Fruit fly (Drosophila melanogaster) whole organism, adult: ENCODE results near the gene CG17292.

Experiments
- CG14711 ChIP-seq: fragments of 200-800 bp; sonication (Bioruptor generic); optimal IDR thresholded peaks from 2 replicates; lab custom pipeline; 2018; ENCODE audit warnings: missing biosample characterization, mild to moderate bottlenecking, missing genetic modification characterization, moderate library complexity
- CG1620 ChIP-seq: fragments of 200-800 bp; sonication (Bioruptor generic); optimal IDR thresholded peaks from 2 replicates; lab custom pipeline; 2016; ENCODE audit warnings: missing biosample characterization, missing genetic modification characterization
- CG33017 ChIP-seq: fragments of 200-800 bp; sonication (Bioruptor generic); optimal IDR thresholded peaks from 2 replicates; lab custom pipeline; 2018; ENCODE audit warnings: missing biosample characterization, mild to moderate bottlenecking, missing genetic modification characterization, moderate library complexity
- CG5204 ChIP-seq: fragments of 200-800 bp; sonication (Bioruptor generic); optimal IDR thresholded peaks from 2 replicates; lab custom pipeline; 2016; ENCODE audit warnings: missing biosample characterization, missing genetic modification characterization
- CG7101 ChIP-seq: fragments of 200-800 bp; sonication (Bioruptor generic); optimal IDR thresholded peaks from 2 replicates; lab custom pipeline; 2018; ENCODE audit warnings: missing biosample characterization, mild to moderate bottlenecking, missing genetic modification characterization, moderate library complexity
- Crg-1 ChIP-seq: fragments of 200-800 bp; sonication (Bioruptor generic); optimal IDR thresholded peaks from 2 replicates; lab custom pipeline; 2016; ENCODE audit warnings: missing biosample characterization, missing genetic modification characterization
- Hr96 ChIP-seq: fragments of 200-800 bp; sonication (Bioruptor generic); optimal IDR thresholded peaks from 2 replicates; lab custom pipeline; 2016; ENCODE audit warnings: missing biosample characterization, missing genetic modification characterization
- Mnt ChIP-seq: fragments of 200-800 bp; sonication (Bioruptor generic); optimal IDR thresholded peaks from 2 replicates; lab custom pipeline; 2016; ENCODE audit warnings: missing biosample characterization, mild to moderate bottlenecking, missing genetic modification characterization
- bab1 ChIP-seq: fragments of 200-800 bp; sonication (Bioruptor generic); optimal IDR thresholded peaks from 3 replicates; lab custom pipeline; 2019; ENCODE audit warnings: missing biosample characterization, mild to moderate bottlenecking, missing genetic modification characterization, moderate library complexity
- cic ChIP-seq: fragments of 200-800 bp; sonication (Bioruptor generic); optimal IDR thresholded peaks from 2 replicates; lab custom pipeline; 2017; ENCODE audit warnings: missing biosample characterization, mild to moderate bottlenecking, missing genetic modification characterization, moderate library complexity
- cnc ChIP-seq, 2 experiments: fragments of >200 bp; optimal IDR thresholded peaks; 2 replicates each; lab custom pipeline; 2017
- kay ChIP-seq: fragments of 200-800 bp; sonication (Bioruptor generic); peaks from one replicate; lab custom pipeline; 2016; ENCODE audit warnings: missing biosample characterization, missing genetic modification characterization, borderline replicate concordance
- tj ChIP-seq: fragments of 200-800 bp; sonication (Bioruptor generic); optimal IDR thresholded peaks from 3 replicates; lab custom pipeline; 2017; ENCODE audit warnings: missing biosample characterization, mild to moderate bottlenecking, missing genetic modification characterization, moderate library complexity
- toe ChIP-seq: fragments of 200-800 bp; sonication (Bioruptor generic); optimal IDR thresholded peaks from 2 replicates; lab custom pipeline; 2016; ENCODE audit warnings: missing biosample characterization, missing genetic modification characterization

- no peak for TF ChIP-seq bab1
- TF ChIP-seq CG33017 (tag; lab: Kevin White, UChicago) = no peak
- TF ChIP-seq CG5204 = no peak
- TF ChIP-seq Mnt (GFP tag; lab: Kevin White, UChicago) = no peak
- TF ChIP-seq cnc (optimal IDR thresholded peaks at IDR 0.05; lab: Kevin White, UChicago) = no peak
- no peak for TF ChIP-seq toe (GFP tag; lab: Kevin White, UChicago)
- no peak for TF ChIP-seq cic
- TF ChIP-seq tj (GFP tag; lab: Kevin White, UChicago) = no peak
- TF ChIP-seq Crg-1 (GFP tag; lab: Kevin White, UChicago) = no peak
- no peak for TF ChIP-seq CG7101 (tag; lab: Kevin White, UChicago)
- peak; percentile 38 for TF ChIP-seq kay (GFP tag; lab: Kevin White, UChicago)
- no peak for TF ChIP-seq Hr96 (GFP tag; lab: Kevin White, UChicago)
- TF ChIP-seq CG14711 (tag; lab: Kevin White, UChicago) = no peak
- no peak for TF ChIP-seq CG1620
Measured at dm6 chr2L:8355419-8355818, 14.8 kb upstream of the CG17292 start.
